Fruit fly (Drosophila melanogaster) whole organism, prepupa: ENCODE results near the gene Task7.

ENCODE experiments used
- Blimp-1 ChIP-seq: fragments of 200-800 bp; sonication (Bioruptor generic); optimal IDR thresholded peaks from 3 replicates; lab custom pipeline; 2017; ENCODE audit warnings: missing biosample characterization, missing genetic modification characterization, mild to moderate bottlenecking, moderate library complexity, missing genetic modification reagents
- CG10631 ChIP-seq: fragments of 200-800 bp; sonication (Bioruptor generic); optimal IDR thresholded peaks from 2 replicates; lab custom pipeline; 2016; ENCODE audit warnings: missing biosample characterization, missing genetic modification characterization
- CG10669 ChIP-seq: fragments of 200-800 bp; sonication (Bioruptor generic); optimal IDR thresholded peaks from 3 replicates; lab custom pipeline; 2018; ENCODE audit warnings: missing biosample characterization, mild to moderate bottlenecking, missing genetic modification characterization, moderate library complexity
- CG11294 ChIP-seq: fragments of 200-800 bp; sonication (Bioruptor generic); IDR thresholded peaks from 2 replicates; pipeline ENCODE4 v1.3.6; 2022; ENCODE audit warnings: missing biosample characterization, missing genetic modification characterization
- CG11762 ChIP-seq: fragments of 200-800 bp; sonication (Bioruptor generic); optimal IDR thresholded peaks from 3 replicates; lab custom pipeline; 2016; ENCODE audit warnings: missing biosample characterization, missing genetic modification characterization; ENCODE audit not compliant: insufficient read depth
- CG11902 ChIP-seq: fragments of 200-800 bp; sonication (Bioruptor generic); optimal IDR thresholded peaks from 3 replicates; lab custom pipeline; 2016; ENCODE audit warnings: missing biosample characterization, missing genetic modification characterization
- CG15336 ChIP-seq: fragments of 200-800 bp; sonication (Bioruptor generic); IDR thresholded peaks from 2 replicates; pipeline ENCODE4 v1.3.6; 2022; ENCODE audit warnings: missing biosample characterization, missing genetic modification characterization
- CG16779 ChIP-seq: fragments of 200-800 bp; sonication (Bioruptor generic); optimal IDR thresholded peaks from 3 replicates; lab custom pipeline; 2017; ENCODE audit warnings: missing biosample characterization, mild to moderate bottlenecking, missing genetic modification characterization
- CG3032 ChIP-seq: fragments of 200-800 bp; optimal IDR thresholded peaks from 2 replicates; lab custom pipeline; 2019; ENCODE audit warnings: missing biosample characterization, mild to moderate bottlenecking, missing genetic modification characterization, moderate library complexity
- CG31627 ChIP-seq: fragments of 200-800 bp; sonication (Bioruptor generic); optimal IDR thresholded peaks from 3 replicates; lab custom pipeline; 2016; ENCODE audit warnings: missing biosample characterization, missing genetic modification characterization
- CG32006 ChIP-seq: fragments of 200-800 bp; sonication (Bioruptor generic); optimal IDR thresholded peaks from 3 replicates; lab custom pipeline; 2017; ENCODE audit warnings: missing biosample characterization, mild to moderate bottlenecking, missing genetic modification characterization
- CG3919 ChIP-seq: fragments of 200-800 bp; sonication (Bioruptor generic); optimal IDR thresholded peaks from 3 replicates; lab custom pipeline; 2016; ENCODE audit warnings: missing biosample characterization, missing genetic modification characterization
- CG4318 ChIP-seq: fragments of 200-800 bp; sonication (Bioruptor generic); optimal IDR thresholded peaks from 3 replicates; lab custom pipeline; 2017; ENCODE audit warnings: missing biosample characterization, mild to moderate bottlenecking, missing genetic modification characterization
- CG6163 ChIP-seq: fragments of 200-800 bp; sonication (Bioruptor generic); IDR thresholded peaks from 3 replicates; pipeline ENCODE4 v1.3.6; 2022; ENCODE audit warnings: missing biosample characterization, missing genetic modification characterization
- CG6276 ChIP-seq: fragments of 200-800 bp; sonication (Bioruptor generic); optimal IDR thresholded peaks from 2 replicates; lab custom pipeline; 2017; ENCODE audit warnings: missing biosample characterization, mild to moderate bottlenecking, missing genetic modification characterization
- CG6792 ChIP-seq: fragments of 200-800 bp; sonication (Bioruptor generic); optimal IDR thresholded peaks from 3 replicates; lab custom pipeline; 2016; ENCODE audit warnings: missing biosample characterization, missing genetic modification characterization
- CG6808 ChIP-seq: fragments of 200-800 bp; sonication (Bioruptor generic); optimal IDR thresholded peaks from 3 replicates; lab custom pipeline; 2017; ENCODE audit warnings: missing biosample characterization, missing genetic modification characterization, mild to moderate bottlenecking, moderate library complexity, missing genetic modification reagents
- CG6854 ChIP-seq: fragments of 200-800 bp; sonication (Bioruptor generic); optimal IDR thresholded peaks from 2 replicates; lab custom pipeline; 2017; ENCODE audit warnings: missing biosample characterization, mild to moderate bottlenecking, missing genetic modification characterization
- CG8119 ChIP-seq: fragments of 200-800 bp; sonication (Bioruptor generic); IDR thresholded peaks from 3 replicates; pipeline ENCODE4 v1.3.6; 2022; ENCODE audit warnings: missing biosample characterization, missing genetic modification characterization
- CG8632 ChIP-seq: fragments of 200-800 bp; sonication (Bioruptor generic); optimal IDR thresholded peaks from 3 replicates; lab custom pipeline; 2016; ENCODE audit warnings: missing biosample characterization, missing genetic modification characterization
- CG9139 ChIP-seq: fragments of 200-800 bp; sonication (Bioruptor generic); optimal IDR thresholded peaks from 3 replicates; lab custom pipeline; 2017; ENCODE audit warnings: missing biosample characterization, mild to moderate bottlenecking, missing genetic modification characterization
- Eip75B ChIP-seq: fragments of 200-800 bp; sonication (Bioruptor generic); optimal IDR thresholded peaks from 3 replicates; lab custom pipeline; 2016; ENCODE audit warnings: missing biosample characterization, missing genetic modification characterization
- Eip78C ChIP-seq: fragments of 200-800 bp; sonication (Bioruptor generic); peaks from one replicate; lab custom pipeline; 2016; ENCODE audit warnings: missing biosample characterization, missing genetic modification characterization
- Eip93F ChIP-seq: fragments of 200-800 bp; sonication (Bioruptor generic); optimal IDR thresholded peaks from 2 replicates; lab custom pipeline; 2016; ENCODE audit warnings: missing biosample characterization, mild to moderate bottlenecking, missing genetic modification characterization
- Ets21C ChIP-seq: fragments of 200-800 bp; sonication (Bioruptor generic); optimal IDR thresholded peaks from 3 replicates; lab custom pipeline; 2016; ENCODE audit warnings: missing biosample characterization, missing genetic modification characterization
- Gug ChIP-seq: fragments of 200-800 bp; sonication (Bioruptor generic); IDR thresholded peaks from 2 replicates; pipeline ENCODE4 v1.3.6; 2022; ENCODE audit warnings: missing biosample characterization, missing genetic modification characterization
- Hr38 ChIP-seq: sonication (Bioruptor generic); optimal IDR thresholded peaks from 2 replicates; lab custom pipeline; 2016; ENCODE audit warnings: missing biosample characterization, missing genetic modification characterization
- Hr39 ChIP-seq: fragments of 200-800 bp; sonication (Bioruptor generic); optimal IDR thresholded peaks from 2 replicates; lab custom pipeline; 2016; ENCODE audit warnings: missing biosample characterization, missing genetic modification characterization
- Hr4 ChIP-seq: fragments of 200-800 bp; sonication (Bioruptor generic); optimal IDR thresholded peaks from 3 replicates; lab custom pipeline; 2016; ENCODE audit warnings: missing biosample characterization, missing genetic modification characterization
- Met ChIP-seq: fragments of 200-800 bp; sonication (Bioruptor generic); optimal IDR thresholded peaks from 3 replicates; lab custom pipeline; 2016; ENCODE audit warnings: missing biosample characterization, missing genetic modification characterization
- OdsH ChIP-seq: fragments of 200-800 bp; sonication (Bioruptor generic); optimal IDR thresholded peaks from 3 replicates; lab custom pipeline; 2016; ENCODE audit warnings: missing biosample characterization, missing genetic modification characterization
- Smox ChIP-seq: fragments of 200-800 bp; sonication (Bioruptor generic); optimal IDR thresholded peaks from 3 replicates; lab custom pipeline; 2016; ENCODE audit warnings: missing biosample characterization, missing genetic modification characterization
- Sox15 ChIP-seq: fragments of 200-800 bp; sonication (Bioruptor generic); optimal IDR thresholded peaks from 3 replicates; lab custom pipeline; 2016; ENCODE audit warnings: missing biosample characterization, missing genetic modification characterization
- acj6 ChIP-seq: fragments of 200-800 bp; sonication (Bioruptor generic); optimal IDR thresholded peaks from 3 replicates; lab custom pipeline; 2016; ENCODE audit warnings: missing biosample characterization, missing genetic modification characterization
- dac ChIP-seq: fragments of 200-800 bp; sonication (Bioruptor generic); optimal IDR thresholded peaks from 2 replicates; lab custom pipeline; 2017; ENCODE audit warnings: missing biosample characterization, mild to moderate bottlenecking, missing genetic modification characterization
- dsx ChIP-seq: fragments of 200-800 bp; optimal IDR thresholded peaks from 3 replicates; lab custom pipeline; 2019; ENCODE audit warnings: missing biosample characterization, mild to moderate bottlenecking, missing genetic modification characterization, moderate library complexity; ENCODE audit not compliant: poor library complexity, severe bottlenecking
- eg ChIP-seq: fragments of 200-800 bp; sonication (Bioruptor generic); IDR thresholded peaks from 3 replicates; pipeline ENCODE4 v1.3.6; 2022; ENCODE audit warnings: missing biosample characterization, missing genetic modification characterization
- esn ChIP-seq: fragments of 200-800 bp; sonication (Bioruptor generic); optimal IDR thresholded peaks from 2 replicates; lab custom pipeline; 2016; ENCODE audit warnings: missing biosample characterization, mild to moderate bottlenecking, missing genetic modification characterization, moderate library complexity
- fd59A ChIP-seq: fragments of 200-800 bp; sonication (Bioruptor generic); optimal IDR thresholded peaks from 2 replicates; lab custom pipeline; 2017; ENCODE audit warnings: missing biosample characterization, mild to moderate bottlenecking, missing genetic modification characterization, missing genetic modification reagents
- fd85E ChIP-seq: fragments of 200-800 bp; sonication (Bioruptor generic); optimal IDR thresholded peaks from 3 replicates; lab custom pipeline; 2016; ENCODE audit warnings: missing biosample characterization, missing genetic modification characterization
- fkh ChIP-seq: fragments of 200-800 bp; sonication (Bioruptor generic); optimal IDR thresholded peaks from 3 replicates; lab custom pipeline; 2017; ENCODE audit warnings: missing biosample characterization, mild to moderate bottlenecking, missing genetic modification characterization, moderate library complexity
- net ChIP-seq: fragments of 200-800 bp; sonication (Bioruptor generic); optimal IDR thresholded peaks from 3 replicates; lab custom pipeline; 2016; ENCODE audit warnings: missing biosample characterization, missing genetic modification characterization
- salr ChIP-seq, 2 experiments: fragments of 200-800 bp; sonication (Bioruptor generic); optimal IDR thresholded peaks; 3 replicates each; lab custom pipeline; 2016 to 2018; ENCODE audit warnings: missing biosample characterization in 2 of 2, missing genetic modification characterization in 2 of 2, mild to moderate bottlenecking in 1 of 2
- spab ChIP-seq: fragments of 200-800 bp; sonication (Bioruptor generic); optimal IDR thresholded peaks from 2 replicates; lab custom pipeline; 2017; ENCODE audit warnings: missing biosample characterization, mild to moderate bottlenecking, missing genetic modification characterization, missing genetic modification reagents
- ss ChIP-seq, 2 experiments: fragments of 200-800 bp; sonication (Bioruptor generic); optimal IDR thresholded peaks; 2 replicates in 1 of 2; 3 replicates in 1 of 2; lab custom pipeline; 2017 to 2018; ENCODE audit warnings: mild to moderate bottlenecking in 2 of 2, missing biosample characterization in 2 of 2, missing genetic modification characterization in 2 of 2, moderate library complexity in 1 of 2
- svp ChIP-seq: fragments of 200-800 bp; sonication (Bioruptor generic); peaks from one replicate; lab custom pipeline; 2016; ENCODE audit warnings: missing biosample characterization, missing genetic modification characterization
- topi ChIP-seq: fragments of 200-800 bp; sonication (Bioruptor generic); optimal IDR thresholded peaks from 3 replicates; lab custom pipeline; 2016; ENCODE audit warnings: missing biosample characterization, missing genetic modification characterization
- vri ChIP-seq: fragments of 200-800 bp; sonication (Bioruptor generic); optimal IDR thresholded peaks from 3 replicates; lab custom pipeline; 2016; ENCODE audit warnings: missing biosample characterization, mild to moderate bottlenecking, missing genetic modification characterization

Gene Task7

dm6 chr3R:9395998-9396397 is 16.1 kb downstream of the Task7 start:
- TF ChIP-seq CG6854 (GFP tag; lab: Kevin White, UChicago): no peak
- no peak for TF ChIP-seq net (GFP tag; lab: Kevin White, UChicago)
- TF ChIP-seq CG6163 (GFP tag; lab: Robert Waterston, UW): 0 out of 3 replicates have a peak, but pooled peaks have one; percentile 32
- no peak for TF ChIP-seq esn (GFP tag; lab: Kevin White, UChicago)
- TF ChIP-seq svp: no peak
- no peak for TF ChIP-seq CG6808 (GFP tag; lab: Kevin White, UChicago)
- no peak for TF ChIP-seq CG11294
- TF ChIP-seq CG10631 (GFP tag; lab: Kevin White, UChicago): no peak
- no peak for TF ChIP-seq CG3919 (GFP tag; lab: Kevin White, UChicago)
- TF ChIP-seq CG11902: no peak
- TF ChIP-seq eg: 0 out of 3 replicates have a peak, but pooled peaks have one; percentile 22
- no peak for TF ChIP-seq dac
- no peak for TF ChIP-seq CG8119 (GFP tag; lab: Robert Waterston, UW)
- no peak for TF ChIP-seq CG8632 (GFP tag; lab: Kevin White, UChicago)
- TF ChIP-seq Met (GFP tag; lab: Kevin White, UChicago): no peak
- peak; percentile 6 for TF ChIP-seq fkh (GFP tag; lab: Kevin White, UChicago)
- no peak for TF ChIP-seq vri (GFP tag; lab: Kevin White, UChicago)
- no peak for TF ChIP-seq topi
- no peak for TF ChIP-seq Hr4 (GFP tag; lab: Kevin White, UChicago)
- TF ChIP-seq CG4318 (GFP tag; lab: Kevin White, UChicago): no peak
- TF ChIP-seq salr (GFP tag; optimal IDR thresholded peaks at IDR 0.05; lab: Kevin White, UChicago): no peak
- TF ChIP-seq Hr39: no peak
- no peak for TF ChIP-seq Eip93F (GFP tag; lab: Kevin White, UChicago)
- TF ChIP-seq CG31627 (GFP tag; lab: Kevin White, UChicago): no peak
- no peak for TF ChIP-seq dsx (GFP tag; lab: Kevin White, UChicago)
- TF ChIP-seq Ets21C (GFP tag; lab: Kevin White, UChicago): no peak

- TF ChIP-seq CG11902 (no peak), Smox (GFP tag; lab: Kevin White, UChicago) (no peak), Eip78C (peak; percentile 67), ss (GFP tag; optimal IDR thresholded peaks at IDR 0.05; lab: Kevin White, UChicago) (peak; percentile 9 to 59), acj6 (no peak), CG15336 (GFP tag; lab: Robert Waterston, UW) (peak; percentile 48; the same call in 1 of the 2 replicates), spab (GFP tag; lab: Kevin White, UChicago) (peak; percentile 16), Hr39 (no peak), Hr4 (GFP tag; lab: Kevin White, UChicago) (peak; percentile 28), eg (peak; percentile 71; the same call in 2 of the 3 replicates), CG4318 (GFP tag; lab: Kevin White, UChicago) (no peak), CG10631 (GFP tag; lab: Kevin White, UChicago) (no peak), CG32006 (GFP tag; lab: Kevin White, UChicago) (no peak), Sox15 (GFP tag; lab: Kevin White, UChicago) (no peak), CG6276 (GFP tag; lab: Kevin White, UChicago) (peak; percentile 8), CG3032 (tag; lab: Kevin White, UChicago) (peak; percentile 25), CG9139 (GFP tag; lab: Kevin White, UChicago) (peak; percentile 58), svp (peak; percentile 65), CG6792 (no peak), Eip75B (GFP tag; lab: Kevin White, UChicago) (peak; percentile 5), CG11762 (GFP tag; lab: Kevin White, UChicago) (no peak), CG6163 (GFP tag; lab: Robert Waterston, UW) (peak; percentile 71), dac (no peak), salr (GFP tag; optimal IDR thresholded peaks at IDR 0.05; lab: Kevin White, UChicago) (no peak), fd59A (no peak), Gug (GFP tag; lab: Robert Waterston, UW) (no peak), CG31627 (GFP tag; lab: Kevin White, UChicago) (no peak), CG16779 (tag; lab: Kevin White, UChicago) (peak; percentile 34), CG10669 (GFP tag; lab: Kevin White, UChicago) (no peak), Blimp-1 (GFP tag; lab: Kevin White, UChicago) (no peak), Hr38 (GFP tag; lab: Kevin White, UChicago) (no peak), OdsH (GFP tag; lab: Kevin White, UChicago) (no peak), fd85E (no peak)
These were observed 17.6 kb downstream of the Task7 start, which contains the start of gene FER for dm6 chr3R:9394385-9395042. FER (minus strand) TSS chr3R:9394546.
